Fruit fly (Drosophila melanogaster): ENCODE measurements around the gene CG33965.

DNA sequence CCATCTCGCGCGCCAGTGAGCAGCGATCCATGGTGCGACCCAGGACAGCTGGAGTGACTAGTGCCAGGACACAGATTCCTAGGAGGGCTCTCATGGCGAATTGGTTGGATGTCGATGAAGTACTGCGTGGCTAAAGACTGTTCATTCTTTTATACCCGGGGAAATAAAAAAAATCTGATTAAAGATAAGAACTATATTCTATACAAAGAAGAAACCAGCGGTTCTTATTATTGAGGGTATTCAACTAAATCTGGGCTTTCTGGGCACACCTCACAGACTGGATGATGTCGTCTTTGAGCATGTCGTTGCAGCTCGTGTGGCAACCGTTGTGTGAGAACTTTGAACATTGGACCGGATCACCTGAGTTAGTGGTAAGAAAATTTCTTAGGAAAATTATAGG is 37.5 kb upstream of the CG33965 start, which contains the start of gene LysX:
- no peak for TF ChIP-seq dsf (GFP tag; optimal IDR thresholded peaks at IDR 0.05; ENCODE audit: borderline replicate concordance)
- no peak for TF ChIP-seq lola (GFP tag; optimal IDR thresholded peaks at IDR 0.05)
- TF ChIP-seq brk (GFP tag; optimal IDR thresholded peaks at IDR 0.05): no peak
- TF ChIP-seq fru (GFP tag; optimal IDR thresholded peaks at IDR 0.05): no peak
